Fruit fly (Drosophila melanogaster) whole organism, embryonic: ENCODE data around the gene CG42540.

Source experiments
- Abd-B ChIP-seq: fragments of 200-800 bp; sonication (Bioruptor generic); optimal IDR thresholded peaks from 2 replicates; lab custom pipeline; 2018; ENCODE audit warnings: missing biosample characterization, mild to moderate bottlenecking, missing genetic modification characterization, moderate library complexity
- Aef1 ChIP-seq: fragments of 200-800 bp; sonication (Bioruptor generic); IDR thresholded peaks from 3 replicates; pipeline ENCODE4 v1.3.6; 2022; ENCODE audit warnings: missing biosample characterization, missing genetic modification characterization
- Bgb ChIP-seq: fragments of 200-800 bp; sonication (Bioruptor generic); IDR thresholded peaks from 2 replicates; pipeline ENCODE4 v1.3.6; 2022; ENCODE audit warnings: missing biosample characterization, missing genetic modification characterization; ENCODE audit not compliant: partially characterized antibody
- CG11560 ChIP-seq: fragments of 200-800 bp; sonication (Bioruptor generic); IDR thresholded peaks from 3 replicates; pipeline ENCODE4 v1.3.6; 2022; ENCODE audit warnings: missing biosample characterization, missing genetic modification characterization
- CG12071 ChIP-seq: fragments of 200-800 bp; sonication (Bioruptor generic); optimal IDR thresholded peaks from 3 replicates; lab custom pipeline; 2018; ENCODE audit warnings: missing biosample characterization, mild to moderate bottlenecking, missing genetic modification characterization
- CG13287 ChIP-seq: fragments of 200-800 bp; sonication (Bioruptor generic); IDR thresholded peaks from 2 replicates; pipeline ENCODE4 v1.3.6; 2022; ENCODE audit warnings: missing biosample characterization, missing genetic modification characterization; ENCODE audit not compliant: partially characterized antibody
- CG15073 ChIP-seq: fragments of 200-800 bp; sonication (Bioruptor generic); optimal IDR thresholded peaks from 2 replicates; lab custom pipeline; 2016; ENCODE audit warnings: missing biosample characterization, missing genetic modification characterization
- CG15514 ChIP-seq: fragments of 200-800 bp; sonication (Bioruptor generic); optimal IDR thresholded peaks from 3 replicates; lab custom pipeline; 2017; ENCODE audit warnings: missing biosample characterization, missing genetic modification characterization, mild to moderate bottlenecking, moderate library complexity, missing genetic modification reagents
- CG1647 ChIP-seq: fragments of 200-800 bp; sonication (Bioruptor generic); optimal IDR thresholded peaks from 3 replicates; lab custom pipeline; 2016; ENCODE audit warnings: missing biosample characterization, missing genetic modification characterization
- CG16779 ChIP-seq: fragments of 200-800 bp; sonication (Bioruptor generic); IDR thresholded peaks from 2 replicates; pipeline ENCODE4 v1.3.6; 2022; ENCODE audit warnings: missing biosample characterization, missing genetic modification characterization
- CG16815 ChIP-seq: fragments of 200-800 bp; sonication (Bioruptor generic); optimal IDR thresholded peaks from 3 replicates; lab custom pipeline; 2017; ENCODE audit warnings: missing biosample characterization, mild to moderate bottlenecking, missing genetic modification characterization
- CG17361 ChIP-seq: fragments of 200-800 bp; sonication (Bioruptor generic); IDR thresholded peaks from 3 replicates; pipeline ENCODE4 v1.3.6; 2022; ENCODE audit warnings: missing biosample characterization, missing genetic modification characterization
- CG2129 ChIP-seq: fragments of 200-800 bp; sonication (Bioruptor generic); IDR thresholded peaks from 2 replicates; pipeline ENCODE4 v1.3.6; 2022; ENCODE audit warnings: missing biosample characterization, missing genetic modification characterization; ENCODE audit not compliant: partially characterized antibody
- CG2712 ChIP-seq: fragments of 200-800 bp; optimal IDR thresholded peaks from 3 replicates; lab custom pipeline; 2019; ENCODE audit warnings: missing biosample characterization, mild to moderate bottlenecking, missing genetic modification characterization, moderate library complexity
- CG33213 ChIP-seq: fragments of 200-800 bp; sonication (Bioruptor generic); optimal IDR thresholded peaks from 3 replicates; lab custom pipeline; 2016; ENCODE audit warnings: missing biosample characterization, missing genetic modification characterization
- CG3847 ChIP-seq: fragments of 200-800 bp; sonication (Bioruptor generic); IDR thresholded peaks from 2 replicates; pipeline ENCODE4 v1.3.6; 2022; ENCODE audit warnings: missing biosample characterization, missing genetic modification characterization
- CG4854 ChIP-seq: fragments of 200-800 bp; sonication (Bioruptor generic); optimal IDR thresholded peaks from 2 replicates; lab custom pipeline; 2016; ENCODE audit warnings: missing biosample characterization, missing genetic modification characterization, inconsistent platforms
- CG6272 ChIP-seq: fragments of 200-800 bp; sonication (Bioruptor generic); IDR thresholded peaks from 2 replicates; pipeline ENCODE4 v1.3.6; 2022; ENCODE audit warnings: missing biosample characterization, missing genetic modification characterization
- CG8290 ChIP-seq, 3 experiments: fragments of 200-800 bp; sonication (Bioruptor generic); optimal IDR thresholded peaks; 2 replicates each; lab custom pipeline; 2016 to 2019; ENCODE audit warnings: missing biosample characterization in 3 of 3, missing genetic modification characterization in 3 of 3, mild to moderate bottlenecking in 2 of 3, moderate library complexity in 1 of 3
- CG9437 ChIP-seq: fragments of 200-800 bp; sonication (Bioruptor generic); optimal IDR thresholded peaks from 2 replicates; lab custom pipeline; 2018; ENCODE audit warnings: missing biosample characterization, mild to moderate bottlenecking, missing genetic modification characterization
- D19A ChIP-seq: fragments of 200-800 bp; optimal IDR thresholded peaks from 3 replicates; lab custom pipeline; 2019; ENCODE audit warnings: missing biosample characterization, mild to moderate bottlenecking, missing genetic modification characterization, moderate library complexity
- E2f2 ChIP-seq: fragments of 200-800 bp; sonication (Bioruptor generic); IDR thresholded peaks from 2 replicates; pipeline ENCODE4 v1.3.6; 2022; ENCODE audit warnings: missing biosample characterization, missing genetic modification characterization
- HHEX ChIP-seq: fragments of 200-800 bp; sonication (Bioruptor generic); optimal IDR thresholded peaks from 3 replicates; lab custom pipeline; 2017; ENCODE audit warnings: missing biosample characterization, mild to moderate bottlenecking, missing genetic modification characterization, missing genetic modification reagents
- HLH54F ChIP-seq: fragments of 200-800 bp; sonication (Bioruptor generic); optimal IDR thresholded peaks from 3 replicates; lab custom pipeline; 2016; ENCODE audit warnings: missing biosample characterization, missing genetic modification characterization
- Hmx ChIP-seq: fragments of 200-800 bp; sonication (Bioruptor generic); optimal IDR thresholded peaks from 2 replicates; lab custom pipeline; 2016; ENCODE audit warnings: missing biosample characterization, missing genetic modification characterization
- Hsf ChIP-seq: fragments of 200-800 bp; sonication (Bioruptor generic); optimal IDR thresholded peaks from 3 replicates; lab custom pipeline; 2016; ENCODE audit warnings: missing biosample characterization, missing genetic modification characterization
- Mes4 ChIP-seq: fragments of 200-800 bp; sonication (Bioruptor generic); optimal IDR thresholded peaks from 2 replicates; lab custom pipeline; 2016; ENCODE audit warnings: missing biosample characterization, missing genetic modification characterization
- NFAT ChIP-seq: fragments of 200-800 bp; sonication (Bioruptor generic); IDR thresholded peaks from 2 replicates; pipeline ENCODE4 v1.3.6; 2022; ENCODE audit warnings: missing biosample characterization, missing genetic modification characterization
- Pdp1 ChIP-seq, 2 experiments: fragments of 200-800 bp; sonication (Bioruptor generic); optimal IDR thresholded peaks; 3 replicates each; lab custom pipeline; 2016; ENCODE audit warnings: missing biosample characterization in 2 of 2, missing genetic modification characterization in 2 of 2, mild to moderate bottlenecking in 1 of 2, moderate library complexity in 1 of 2
- Ptx1 ChIP-seq: fragments of 200-800 bp; sonication (Bioruptor generic); IDR thresholded peaks from 2 replicates; pipeline ENCODE4 v1.3.6; 2022; ENCODE audit warnings: missing biosample characterization, missing genetic modification characterization
- Six4 ChIP-seq: fragments of 200-800 bp; sonication (Bioruptor generic); optimal IDR thresholded peaks from 2 replicates; lab custom pipeline; 2016; ENCODE audit warnings: missing biosample characterization, missing genetic modification characterization
- Spps ChIP-seq: fragments of 200-800 bp; sonication (Bioruptor generic); optimal IDR thresholded peaks from 2 replicates; lab custom pipeline; 2018; ENCODE audit warnings: missing biosample characterization, mild to moderate bottlenecking, missing genetic modification characterization
- Xrp1 ChIP-seq: fragments of 200-800 bp; sonication (Bioruptor generic); IDR thresholded peaks from 2 replicates; pipeline ENCODE4 v1.3.6; 2022; ENCODE audit warnings: missing biosample characterization, missing genetic modification characterization
- chn ChIP-seq: fragments of 200-800 bp; sonication (Bioruptor generic); optimal IDR thresholded peaks from 2 replicates; lab custom pipeline; 2016; ENCODE audit warnings: missing biosample characterization, missing genetic modification characterization
- crc ChIP-seq: fragments of 200-800 bp; sonication (Bioruptor generic); optimal IDR thresholded peaks from 2 replicates; lab custom pipeline; 2016; ENCODE audit warnings: missing biosample characterization, missing genetic modification characterization
- crol ChIP-seq: fragments of 200-800 bp; sonication (Bioruptor generic); IDR thresholded peaks from 2 replicates; pipeline ENCODE4 v1.3.6; 2022; ENCODE audit warnings: missing biosample characterization, missing genetic modification characterization
- da ChIP-seq: fragments of 200-800 bp; sonication (Bioruptor generic); optimal IDR thresholded peaks from 2 replicates; lab custom pipeline; 2016; ENCODE audit warnings: missing biosample characterization, missing genetic modification characterization
- dimm ChIP-seq: fragments of 200-800 bp; sonication (Bioruptor generic); IDR thresholded peaks from 2 replicates; pipeline ENCODE4 v1.3.6; 2022; ENCODE audit warnings: missing biosample characterization, missing genetic modification characterization
- dm ChIP-seq: fragments of 200-800 bp; sonication (Bioruptor generic); optimal IDR thresholded peaks from 3 replicates; lab custom pipeline; 2016; ENCODE audit warnings: missing biosample characterization, missing genetic modification characterization
- eve ChIP-seq, 2 experiments: fragments of >200 bp; optimal IDR thresholded peaks; 2 replicates each; lab custom pipeline; 2017; ENCODE audit warnings: missing biosample characterization in 2 of 2, missing genetic modification characterization in 2 of 2
- gcm2 ChIP-seq: fragments of 200-800 bp; sonication (Bioruptor generic); optimal IDR thresholded peaks from 2 replicates; lab custom pipeline; 2016; ENCODE audit warnings: missing biosample characterization, missing genetic modification characterization
- gem ChIP-seq: fragments of 200-800 bp; sonication (Bioruptor generic); optimal IDR thresholded peaks from 2 replicates; lab custom pipeline; 2019; ENCODE audit warnings: missing biosample characterization, mild to moderate bottlenecking, missing genetic modification characterization, moderate library complexity
- h ChIP-seq: fragments of >200 bp; optimal IDR thresholded peaks from 2 replicates; lab custom pipeline; 2017
- lab ChIP-seq: fragments of 200-800 bp; sonication (Bioruptor generic); optimal IDR thresholded peaks from 3 replicates; lab custom pipeline; 2017; ENCODE audit warnings: missing biosample characterization, missing genetic modification characterization, mild to moderate bottlenecking, moderate library complexity, missing genetic modification reagents
- mirr ChIP-seq: fragments of 200-800 bp; sonication (Bioruptor generic); optimal IDR thresholded peaks from 3 replicates; lab custom pipeline; 2018; ENCODE audit warnings: missing biosample characterization, mild to moderate bottlenecking, missing genetic modification characterization
- p53 ChIP-seq: fragments of 200-800 bp; sonication (Bioruptor generic); optimal IDR thresholded peaks from 2 replicates; lab custom pipeline; 2016; ENCODE audit warnings: missing biosample characterization, missing genetic modification characterization
- pho ChIP-seq: fragments of 200-800 bp; sonication (Bioruptor generic); optimal IDR thresholded peaks from 2 replicates; lab custom pipeline; 2016; ENCODE audit warnings: missing biosample characterization, missing genetic modification characterization
- pita ChIP-seq: fragments of 200-800 bp; sonication (Bioruptor generic); optimal IDR thresholded peaks from 2 replicates; lab custom pipeline; 2017; ENCODE audit warnings: missing biosample characterization, mild to moderate bottlenecking, missing genetic modification characterization
- salm ChIP-seq: fragments of 200-800 bp; sonication (Bioruptor generic); optimal IDR thresholded peaks from 2 replicates; lab custom pipeline; 2018; ENCODE audit warnings: missing biosample characterization, mild to moderate bottlenecking, missing genetic modification characterization
- sima ChIP-seq: fragments of 200-800 bp; sonication (Bioruptor generic); optimal IDR thresholded peaks from 2 replicates; lab custom pipeline; 2016; ENCODE audit warnings: missing biosample characterization, missing genetic modification characterization
- sisA ChIP-seq: fragments of 200-800 bp; sonication (Bioruptor generic); IDR thresholded peaks from 2 replicates; pipeline ENCODE4 v1.3.6; 2022; ENCODE audit warnings: missing biosample characterization, missing genetic modification characterization
- stc ChIP-seq: fragments of 200-800 bp; sonication (Bioruptor generic); IDR thresholded peaks from 2 replicates; pipeline ENCODE4 v1.3.6; 2022; ENCODE audit warnings: missing biosample characterization, missing genetic modification characterization
- sug ChIP-seq: fragments of 200-800 bp; optimal IDR thresholded peaks from 2 replicates; lab custom pipeline; 2019; ENCODE audit warnings: missing biosample characterization, mild to moderate bottlenecking, missing genetic modification characterization, moderate library complexity

CG42540 gene

DNA sequence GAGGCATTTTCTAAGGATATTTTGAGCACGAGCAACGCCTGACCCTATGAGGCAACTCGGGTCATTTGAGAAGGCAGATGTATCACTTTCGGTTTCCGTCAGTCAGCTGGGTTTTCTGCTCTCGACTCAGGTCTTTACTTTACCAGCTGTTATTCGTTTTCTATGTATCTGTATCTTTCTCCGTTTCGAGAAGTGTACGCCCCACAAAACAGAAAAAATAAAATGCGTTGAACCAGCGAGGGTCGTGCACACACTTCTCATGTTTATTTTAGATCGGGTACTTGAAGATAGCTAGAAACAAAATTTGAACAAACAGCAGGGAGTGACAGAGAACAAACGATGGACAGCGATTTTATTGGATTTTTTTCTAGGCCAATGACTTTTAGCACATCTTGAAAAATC, 58.0 kb downstream of the CG42540 start (continued):
- TF ChIP-seq sug (no peak), gcm2 (GFP tag; lab: Kevin White, UChicago) (no peak), eve (GFP tag; optimal IDR thresholded peaks at IDR 0.05; lab: Kevin White, UChicago) (peak in 1 of 2 experiments; percentile 15), h (lab: Kevin White, UChicago) (no peak), CG11560 (tag; lab: Robert Waterston, UW) (no peak), CG3847 (GFP tag; lab: Robert Waterston, UW) (no peak), D19A (tag; lab: Kevin White, UChicago) (peak; percentile 42), E2f2 (no peak), CG9437 (GFP tag; lab: Kevin White, UChicago) (no peak), Pdp1 (GFP tag; optimal IDR thresholded peaks at IDR 0.05; lab: Kevin White, UChicago) (no peak), Hmx (GFP tag; lab: Kevin White, UChicago) (no peak), CG4854 (GFP tag; lab: Kevin White, UChicago) (no peak), CG33213 (GFP tag; lab: Kevin White, UChicago) (no peak), Xrp1 (peak; percentile 54; the same call in 1 of the 2 replicates), sima (GFP tag; lab: Kevin White, UChicago) (no peak), Hsf (peak; percentile 8), dimm (GFP tag; lab: Robert Waterston, UW) (no peak), CG16779 (GFP tag; lab: Robert Waterston, UW) (no peak), Bgb (GFP tag; lab: Robert Waterston, UW) (no peak), HHEX (GFP tag; lab: Kevin White, UChicago) (no peak), CG15073 (GFP tag; lab: Kevin White, UChicago) (no peak), CG8290 (GFP tag; optimal IDR thresholded peaks at IDR 0.05; lab: Kevin White, UChicago) (peak; percentile 33), CG8290 (tag; optimal IDR thresholded peaks at IDR 0.05; lab: Kevin White, UChicago) (peak; percentile 24 to 33), Six4 (GFP tag; lab: Kevin White, UChicago) (peak; percentile 47), CG6272 (no peak), pita (no peak), CG2129 (GFP tag; lab: Robert Waterston, UW) (no peak), gem (tag; lab: Kevin White, UChicago) (no peak), CG16815 (GFP tag; lab: Kevin White, UChicago) (no peak), dm (GFP tag; lab: Kevin White, UChicago) (peak; percentile 27), Abd-B (GFP tag; lab: Kevin White, UChicago) (no peak), CG15514 (no peak), NFAT (GFP tag; lab: Robert Waterston, UW) (no peak), Mes4 (no peak), Ptx1 (GFP tag; lab: Robert Waterston, UW) (no peak), CG2712 (tag; lab: Kevin White, UChicago) (peak; percentile 44), mirr (GFP tag; lab: Kevin White, UChicago) (no peak), crol (GFP tag; lab: Robert Waterston, UW) (no peak), lab (GFP tag; lab: Kevin White, UChicago) (no peak), sisA (GFP tag; lab: Robert Waterston, UW) (no peak), crc (GFP tag; lab: Kevin White, UChicago) (no peak), stc (no peak), p53 (GFP tag; lab: Kevin White, UChicago) (no peak), CG1647 (GFP tag; lab: Kevin White, UChicago) (no peak), HLH54F (GFP tag; lab: Kevin White, UChicago) (no peak), Aef1 (GFP tag; lab: Robert Waterston, UW) (no peak), pho (GFP tag; lab: Kevin White, UChicago) (no peak), salm (tag; lab: Kevin White, UChicago) (no peak), CG17361 (GFP tag; lab: Robert Waterston, UW) (no peak), da (GFP tag; lab: Kevin White, UChicago) (no peak), chn (GFP tag; lab: Kevin White, UChicago) (peak; percentile 9), Spps (tag; lab: Kevin White, UChicago) (no peak), CG13287 (GFP tag; lab: Robert Waterston, UW) (no peak), CG12071 (no peak)
